Worm (Caenorhabditis elegans) whole organism, early embryonic: Measurements from ENCODE around the gene flp-4.

Source experiments
- aly-1 ChIP-seq: sonication (generic microtip); optimal IDR thresholded peaks from 2 replicates; lab custom pipeline; 2016; ENCODE audit warnings: missing genetic modification characterization, missing compliant biosample characterization
- ama-1 ChIP-seq: fragments of 150-350 bp; optimal IDR thresholded peaks from 2 replicates; lab custom pipeline; 2014
- ceh-13 ChIP-seq: fragments of 200-800 bp; sonication (Bioruptor generic); optimal IDR thresholded peaks from 2 replicates; lab custom pipeline; 2018; ENCODE audit warnings: mild to moderate bottlenecking, missing genetic modification characterization, missing compliant biosample characterization
- flt-1 ChIP-seq: fragments of 200-800 bp; sonication (Bioruptor generic); IDR thresholded peaks from 2 replicates; pipeline ENCODE4 v1.3.6; 2022; ENCODE audit warnings: missing genetic modification characterization, missing compliant biosample characterization
- sea-1 ChIP-seq: fragments of 200-800 bp; sonication (Bioruptor generic); conservative IDR thresholded peaks from 2 replicates; pipeline ENCODE4 v1.3.6; 2022; ENCODE audit warnings: missing genetic modification characterization, missing compliant biosample characterization
- tbx-11 ChIP-seq: fragments of 200-800 bp; sonication (Bioruptor generic); IDR thresholded peaks from 2 replicates; pipeline ENCODE4 v1.3.6; 2022; ENCODE audit warnings: missing genetic modification characterization, missing compliant biosample characterization

ce11 chrII:10099804-10100360, 51.2 kb downstream of the flp-4 start, which contains the start of the genes pas-7 and puf-12:
- no peak for TF ChIP-seq flt-1
- no peak for TF ChIP-seq tbx-11
- no peak for TF ChIP-seq ama-1 (lab: Kevin White, UChicago)
- TF ChIP-seq aly-1 (tag; lab: Kevin White, UChicago) = no peak
- TF ChIP-seq sea-1 (GFP tag; lab: Robert Waterston, UW) = no peak
- TF ChIP-seq ceh-13 (GFP tag; lab: Kevin White, UChicago) = no peak
